Worm (Caenorhabditis elegans): ENCODE measurements around the gene F52E1.5.

DNA sequence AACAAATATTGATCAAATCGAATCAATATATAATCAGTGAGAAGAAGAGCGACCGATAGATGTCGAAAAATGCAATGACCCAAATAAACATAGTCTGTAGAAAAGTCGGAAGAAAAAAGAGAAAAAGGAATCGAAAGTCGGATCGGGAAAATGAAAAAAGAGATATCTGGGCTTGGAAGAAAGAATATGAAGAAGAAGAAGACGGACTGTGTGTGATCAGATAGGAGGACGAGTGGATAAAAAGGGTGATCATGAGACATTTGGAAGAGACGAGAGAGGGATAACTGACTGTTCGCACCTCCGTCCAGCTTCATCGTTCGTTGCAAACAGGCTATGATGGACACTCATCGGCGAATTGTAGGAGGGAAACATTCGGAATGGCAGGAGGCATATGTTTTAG is 30.3 kb downstream of the F52E1.5 start:
- TF ChIP-seq mep-1 (tag; optimal IDR thresholded peaks at IDR 0.05) (no peak), nhr-11 (tag; optimal IDR thresholded peaks at IDR 0.05) (no peak), Y105C5A.15 (GFP tag; IDR thresholded peaks at IDR 0.05) (no peak), nhr-237 (tag; optimal IDR thresholded peaks at IDR 0.05) (no peak), gei-8 (GFP tag; optimal IDR thresholded peaks at IDR 0.05) (no peak), nhr-102 (tag; optimal IDR thresholded peaks at IDR 0.05) (no peak), aly-2 (tag; optimal IDR thresholded peaks at IDR 0.05) (no peak), ceh-44 (GFP tag; IDR thresholded peaks at IDR 0.05) (no peak), cey-2 (tag; optimal IDR thresholded peaks at IDR 0.05; ENCODE audit: borderline replicate concordance, insufficient read depth) (no peak), nhr-76 (tag; optimal IDR thresholded peaks at IDR 0.05) (no peak), ama-1 (optimal IDR thresholded peaks at IDR 0.05) (no peak), pha-4 (GFP tag; IDR thresholded peaks at IDR 0.05) (no peak), pha-4 (tag; optimal IDR thresholded peaks at IDR 0.05) (no peak)
